Worm (Caenorhabditis elegans) whole organism, L3 larva: ENCODE data around the gene lsm-3.

ENCODE experiments used
- R02D3.7 ChIP-seq: fragments of 150-350 bp; optimal IDR thresholded peaks from 2 replicates; lab custom pipeline; 2014; ENCODE audit warnings: missing biosample characterization, missing genetic modification characterization
- aly-2 ChIP-seq: fragments of 150-350 bp; optimal IDR thresholded peaks from 2 replicates; lab custom pipeline; 2014; ENCODE audit warnings: missing biosample characterization, missing genetic modification characterization
- ceh-28 ChIP-seq: fragments of 150-350 bp; optimal IDR thresholded peaks from 2 replicates; lab custom pipeline; 2014; ENCODE audit warnings: missing biosample characterization, missing genetic modification reagents, missing genetic modification characterization
- ceh-82 ChIP-seq: fragments of 150-350 bp; optimal IDR thresholded peaks from 2 replicates; lab custom pipeline; 2014; ENCODE audit warnings: missing biosample characterization, missing genetic modification characterization
- ceh-9 ChIP-seq: sonication (generic microtip); optimal IDR thresholded peaks from 2 replicates; lab custom pipeline; 2018; ENCODE audit warnings: missing biosample characterization, missing genetic modification characterization
- egl-27 ChIP-seq: sonication (generic microtip); optimal IDR thresholded peaks from 4 replicates; lab custom pipeline; 2017; ENCODE audit warnings: missing biosample characterization, missing genetic modification reagents, missing genetic modification characterization
- egl-5 ChIP-seq: fragments of 150-350 bp; optimal IDR thresholded peaks from 2 replicates; lab custom pipeline; 2017; ENCODE audit warnings: missing biosample characterization, missing genetic modification reagents, missing genetic modification characterization, inconsistent platforms
- elt-1 ChIP-seq: fragments of 150-350 bp; optimal IDR thresholded peaks from 2 replicates; lab custom pipeline; 2014; ENCODE audit warnings: missing biosample characterization, missing genetic modification characterization
- elt-2 ChIP-seq: sonication (generic microtip); optimal IDR thresholded peaks from 2 replicates; lab custom pipeline; 2016; ENCODE audit warnings: missing genetic modification reagents, mild to moderate bottlenecking, missing genetic modification characterization, missing compliant biosample characterization
- elt-3 ChIP-seq, 3 experiments: fragments of 150-350 bp in 1 of 3; sonication (generic microtip) in 2 of 3; optimal IDR thresholded peaks; 2 replicates in 2 of 3; 4 replicates in 1 of 3; lab custom pipeline; 2014 to 2017; ENCODE audit warnings: missing biosample characterization in 3 of 3, missing genetic modification characterization in 3 of 3
- eor-1 ChIP-seq, 2 experiments: fragments of 150-350 bp; optimal IDR thresholded peaks; 2 replicates each; lab custom pipeline; 2014 to 2018; ENCODE audit warnings: missing biosample characterization in 2 of 2, missing genetic modification characterization in 2 of 2
- fkh-10 ChIP-seq: sonication (generic microtip); optimal IDR thresholded peaks from 2 replicates; lab custom pipeline; 2017; ENCODE audit warnings: missing biosample characterization, missing genetic modification reagents, missing genetic modification characterization
- fkh-2 ChIP-seq: fragments of 150-350 bp; optimal IDR thresholded peaks from 2 replicates; lab custom pipeline; 2014; ENCODE audit warnings: missing biosample characterization, missing genetic modification reagents, missing genetic modification characterization
- fos-1 ChIP-seq: fragments of 150-350 bp; optimal IDR thresholded peaks from 2 replicates; lab custom pipeline; 2014; ENCODE audit warnings: missing biosample characterization, missing genetic modification characterization
- hmg-11 ChIP-seq: sonication (generic microtip); optimal IDR thresholded peaks from 2 replicates; lab custom pipeline; 2016; ENCODE audit warnings: missing genetic modification characterization, missing compliant biosample characterization
- jun-1 ChIP-seq: fragments of 150-350 bp; optimal IDR thresholded peaks from 2 replicates; lab custom pipeline; 2014; ENCODE audit warnings: missing biosample characterization, missing genetic modification reagents, missing genetic modification characterization
- lin-15B ChIP-seq: fragments of 150-350 bp; optimal IDR thresholded peaks from 2 replicates; lab custom pipeline; 2014; ENCODE audit warnings: missing biosample characterization, missing genetic modification characterization
- lsy-12 ChIP-seq: sonication (generic microtip); optimal IDR thresholded peaks from 2 replicates; lab custom pipeline; 2016; ENCODE audit warnings: mild to moderate bottlenecking, missing genetic modification characterization, missing compliant biosample characterization
- mdl-1 ChIP-seq: fragments of 150-350 bp; optimal IDR thresholded peaks from 2 replicates; lab custom pipeline; 2014; ENCODE audit warnings: missing biosample characterization, missing genetic modification characterization
- nfya-1 ChIP-seq: sonication (generic microtip); optimal IDR thresholded peaks from 2 replicates; lab custom pipeline; 2017; ENCODE audit warnings: missing genetic modification characterization, mild to moderate bottlenecking, missing compliant biosample characterization, antibody characterized with exemption, moderate library complexity; ENCODE audit not compliant: insufficient read depth
- nhr-11 ChIP-seq: fragments of 150-350 bp; optimal IDR thresholded peaks from 2 replicates; lab custom pipeline; 2014; ENCODE audit warnings: missing biosample characterization, missing genetic modification characterization
- nhr-12 ChIP-seq: fragments of 150-350 bp; optimal IDR thresholded peaks from 2 replicates; lab custom pipeline; 2014; ENCODE audit warnings: missing biosample characterization, missing genetic modification characterization
- nhr-237 ChIP-seq: fragments of 150-350 bp; optimal IDR thresholded peaks from 2 replicates; lab custom pipeline; 2014; ENCODE audit warnings: missing biosample characterization, missing genetic modification characterization
- nhr-43 ChIP-seq: sonication (generic microtip); optimal IDR thresholded peaks from 2 replicates; lab custom pipeline; 2016; ENCODE audit warnings: mild to moderate bottlenecking, missing genetic modification characterization, missing compliant biosample characterization; ENCODE audit not compliant: poor library complexity, severe bottlenecking
- nhr-67 ChIP-seq: fragments of 150-350 bp; optimal IDR thresholded peaks from 2 replicates; lab custom pipeline; 2014; ENCODE audit warnings: missing biosample characterization, missing genetic modification characterization
- nhr-76 ChIP-seq: fragments of 150-350 bp; sonication (generic microtip); optimal IDR thresholded peaks from 5 replicates; lab custom pipeline; 2014; ENCODE audit warnings: missing biosample characterization, missing genetic modification characterization
- nhr-77 ChIP-seq: fragments of 150-350 bp; optimal IDR thresholded peaks from 2 replicates; lab custom pipeline; 2014; ENCODE audit warnings: missing biosample characterization, missing genetic modification characterization
- pha-4 ChIP-seq: fragments of 150-350 bp; optimal IDR thresholded peaks from 2 replicates; lab custom pipeline; 2014; ENCODE audit warnings: missing biosample characterization, missing genetic modification reagents, missing genetic modification characterization
- pqm-1 ChIP-seq: fragments of 150-350 bp; optimal IDR thresholded peaks from 2 replicates; lab custom pipeline; 2017; ENCODE audit warnings: missing biosample characterization, missing genetic modification characterization, inconsistent platforms
- skn-1 ChIP-seq: fragments of 150-350 bp; optimal IDR thresholded peaks from 2 replicates; lab custom pipeline; 2014; ENCODE audit warnings: missing biosample characterization, missing genetic modification characterization
- unc-39 ChIP-seq: sonication (generic microtip); optimal IDR thresholded peaks from 4 replicates; lab custom pipeline; 2017; ENCODE audit warnings: missing biosample characterization, missing genetic modification characterization
- unc-62 ChIP-seq: fragments of 150-350 bp; sonication (generic microtip); optimal IDR thresholded peaks from 4 replicates; lab custom pipeline; 2014; ENCODE audit warnings: missing biosample characterization, missing genetic modification reagents, missing genetic modification characterization
- zag-1 ChIP-seq: fragments of 150-350 bp; optimal IDR thresholded peaks from 2 replicates; lab custom pipeline; 2014; ENCODE audit warnings: missing biosample characterization, missing genetic modification characterization
- ztf-4 ChIP-seq: fragments of 150-350 bp; optimal IDR thresholded peaks from 2 replicates; lab custom pipeline; 2014; ENCODE audit warnings: missing biosample characterization, missing genetic modification characterization

lsm-3 gene

DNA sequence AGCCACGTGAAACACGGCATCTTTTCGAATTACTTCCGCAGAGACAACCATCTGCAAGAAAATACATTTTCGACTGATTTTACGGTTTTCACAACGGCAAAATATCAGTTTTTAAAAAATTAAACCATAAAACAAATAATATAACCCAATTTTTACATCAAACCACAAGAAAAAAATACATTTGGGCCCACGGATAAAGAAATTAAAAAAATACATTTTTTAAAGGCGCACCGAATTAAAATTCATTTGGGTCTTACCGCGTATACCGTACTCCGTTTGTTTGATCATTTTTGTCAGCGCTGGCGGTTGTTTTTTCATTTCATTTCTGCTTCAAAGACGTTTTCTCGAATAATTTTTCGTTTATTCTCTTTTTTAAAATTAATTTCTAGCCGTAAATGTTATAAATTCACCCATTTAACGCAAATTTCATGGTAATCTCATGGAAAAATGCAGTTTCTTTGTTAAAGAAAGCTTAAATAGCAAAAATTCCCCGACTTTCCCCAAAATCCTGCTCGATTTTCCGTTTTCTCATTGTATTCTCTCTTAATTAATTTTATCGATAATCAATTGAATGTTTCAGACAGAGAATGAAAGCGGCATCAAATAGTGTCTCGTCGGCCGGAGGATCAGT, 33.7 kb upstream of the lsm-3 start, which contains the start of the genes rec-8 and mex-5:
Gene rec-8 (minus strand): TSS at position 51 of the 631 bp plus-strand sequence.
Gene mex-5 (plus strand): TSS at position 581 of the 631 bp plus-strand sequence.
- TF ChIP-seq jun-1 (no peak), elt-1 (tag; lab: Kevin White, UChicago) (peak; percentile 80)

DNA sequence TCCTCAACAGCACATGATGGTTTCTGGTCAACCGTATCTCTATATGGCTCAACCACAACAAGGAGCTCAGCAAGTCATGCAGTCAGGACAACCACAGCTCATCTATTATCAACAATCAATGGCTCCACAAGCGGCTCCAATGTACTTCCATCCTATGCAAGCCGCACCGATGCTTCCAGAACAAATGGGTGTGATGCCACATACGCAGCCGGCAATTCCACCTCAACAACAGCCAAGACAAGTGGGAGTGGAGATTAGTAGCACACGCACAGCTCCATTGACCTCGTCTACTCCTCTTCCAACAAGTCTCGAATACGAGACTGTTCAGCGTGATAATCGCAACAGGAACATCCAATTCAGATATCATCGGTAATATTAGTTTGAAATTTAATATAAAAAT, 33.0 kb upstream of the lsm-3 start:
- TF ChIP-seq nhr-11 (tag; lab: Kevin White, UChicago): no peak
- no peak for TF ChIP-seq zag-1
- no peak for TF ChIP-seq unc-39
- no peak for TF ChIP-seq mdl-1 (tag; lab: Kevin White, UChicago)
- TF ChIP-seq nhr-67 (tag; lab: Kevin White, UChicago): no peak
- no peak for TF ChIP-seq nhr-43 (tag; lab: Kevin White, UChicago)
- no peak for TF ChIP-seq lsy-12
- no peak for TF ChIP-seq hmg-11 (tag; lab: Kevin White, UChicago)
- TF ChIP-seq nhr-76 (tag; lab: Kevin White, UChicago): no peak
- TF ChIP-seq jun-1: no peak
- no peak for TF ChIP-seq fos-1 (tag; lab: Kevin White, UChicago)
- TF ChIP-seq elt-3 (tag; optimal IDR thresholded peaks at IDR 0.05; lab: Kevin White, UChicago): no peak

DNA sequence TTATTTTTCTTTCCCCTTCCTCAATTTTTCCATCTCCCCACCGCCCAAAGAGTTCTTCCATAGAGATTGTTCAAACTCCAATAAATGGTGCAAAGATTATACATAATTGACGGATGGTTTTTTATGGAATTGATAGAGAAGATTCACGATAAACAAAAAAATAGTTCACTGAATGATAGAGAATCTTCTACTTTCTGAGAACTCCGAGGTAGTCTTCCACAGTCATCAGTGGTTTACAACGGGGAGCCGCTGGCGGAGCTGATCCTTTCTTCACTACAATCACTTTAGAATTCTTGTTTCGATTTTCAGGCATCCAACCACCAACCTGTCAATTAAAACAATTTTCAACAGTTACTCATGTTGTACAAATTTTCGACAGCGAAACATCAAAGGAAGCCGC, 31.0 kb upstream of the lsm-3 start:
- TF ChIP-seq egl-5 (tag; lab: Kevin White, UChicago) (no peak), R02D3.7 (tag; lab: Kevin White, UChicago) (no peak), nhr-237 (tag; lab: Kevin White, UChicago) (no peak), pha-4 (no peak), lin-15B (tag; lab: Kevin White, UChicago) (no peak)

DNA sequence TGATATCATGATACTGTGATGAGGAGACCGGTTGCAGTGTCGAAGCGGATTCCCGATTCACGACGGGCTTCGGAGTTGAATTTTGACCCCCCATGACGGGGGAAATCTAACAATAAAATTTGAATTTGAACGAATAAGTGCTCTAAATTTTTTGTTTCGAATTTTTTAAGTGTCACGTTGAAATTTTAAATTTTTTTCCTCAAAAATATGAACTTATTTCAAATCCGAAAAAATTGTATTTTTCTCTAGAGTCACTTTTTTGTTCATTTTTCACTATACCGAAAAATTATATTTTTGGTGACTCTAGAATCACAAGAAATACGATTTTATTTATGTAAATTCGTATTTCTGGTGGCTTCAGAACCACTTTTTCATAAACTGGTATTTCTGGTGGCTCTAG, 28.5 kb upstream of the lsm-3 start, which contains the start of gene W02A2.8:
Gene W02A2.8 (minus strand): TSS at position 101 of the 400 bp plus-strand sequence.
- no peak for TF ChIP-seq skn-1 (tag; lab: Kevin White, UChicago)
- no peak for TF ChIP-seq nhr-237 (tag; lab: Kevin White, UChicago)
- no peak for TF ChIP-seq elt-2 (tag; lab: Kevin White, UChicago)
- TF ChIP-seq lin-15B (tag; lab: Kevin White, UChicago): no peak

DNA sequence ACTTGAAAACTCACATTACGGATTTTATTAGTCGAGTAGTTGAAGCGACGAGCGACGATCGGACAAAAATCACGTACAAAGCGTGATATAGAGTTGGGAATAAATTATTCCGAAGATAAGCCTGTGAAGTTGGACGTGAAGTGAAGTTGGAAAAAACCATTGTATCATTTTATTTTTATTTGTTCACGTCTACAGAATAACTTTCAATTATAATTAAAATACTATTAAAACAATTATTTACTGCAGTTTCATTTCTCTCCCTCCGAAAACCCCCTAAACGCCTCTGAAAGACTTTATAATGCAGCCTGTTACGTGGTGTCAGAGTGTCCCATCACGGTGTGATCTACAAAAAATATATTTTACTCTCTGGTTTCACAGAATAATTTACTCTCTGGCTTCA, 26.9 kb upstream of the lsm-3 start, which contains the start of gene Y62E10A.3:
Gene Y62E10A.3 (minus strand): TSS at position 101 of the 400 bp plus-strand sequence.
- no peak for TF ChIP-seq R02D3.7 (tag; lab: Kevin White, UChicago)
- no peak for TF ChIP-seq aly-2
- no peak for TF ChIP-seq nhr-67 (tag; lab: Kevin White, UChicago)
- TF ChIP-seq elt-3 (tag; optimal IDR thresholded peaks at IDR 0.05; lab: Kevin White, UChicago): no peak
- TF ChIP-seq nfya-1 (tag; lab: Kevin White, UChicago): no peak
- no peak for TF ChIP-seq lin-15B (tag; lab: Kevin White, UChicago)
- no peak for TF ChIP-seq nhr-12 (tag; lab: Kevin White, UChicago)
- no peak for TF ChIP-seq ceh-82 (tag; lab: Kevin White, UChicago)
- no peak for TF ChIP-seq pqm-1
- no peak for TF ChIP-seq jun-1
- no peak for TF ChIP-seq nhr-11 (tag; lab: Kevin White, UChicago)

DNA sequence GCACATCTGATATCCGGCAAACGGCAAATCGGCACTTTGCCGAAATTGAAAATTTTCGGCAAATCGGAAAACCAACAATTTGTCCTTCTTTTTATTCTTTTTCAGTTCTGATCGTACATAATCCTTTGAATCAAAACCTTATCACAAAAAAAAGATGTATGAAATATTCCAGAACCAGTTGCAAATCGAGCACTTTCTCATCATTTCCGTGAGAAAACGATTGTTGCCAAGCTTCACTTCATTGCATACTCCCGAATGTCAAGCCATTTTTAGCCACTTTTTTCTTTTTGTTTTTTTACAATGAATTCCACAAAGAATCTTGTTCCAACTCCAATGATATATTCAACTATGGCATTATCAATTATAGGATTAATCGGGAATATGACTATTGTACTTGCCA, 22.1 kb upstream of the lsm-3 start, which contains the start of gene srsx-25:
Gene srsx-25 (plus strand): TSS at position 301 of the 400 bp plus-strand sequence.
- TF ChIP-seq ceh-9 (tag; lab: Kevin White, UChicago): no peak
- no peak for TF ChIP-seq fkh-2 (tag; lab: Kevin White, UChicago)
- TF ChIP-seq fkh-10 (GFP tag; lab: Kevin White, UChicago): no peak
- TF ChIP-seq ztf-4 (tag; lab: Kevin White, UChicago): no peak
- TF ChIP-seq aly-2: no peak
- no peak for TF ChIP-seq pha-4
- no peak for TF ChIP-seq elt-3 (tag; optimal IDR thresholded peaks at IDR 0.05; lab: Kevin White, UChicago)
- no peak for TF ChIP-seq nhr-43 (tag; lab: Kevin White, UChicago)
- no peak for TF ChIP-seq pqm-1
- TF ChIP-seq egl-27 (tag; lab: Kevin White, UChicago): no peak
- no peak for TF ChIP-seq eor-1 (tag; optimal IDR thresholded peaks at IDR 0.05; lab: Kevin White, UChicago)
- TF ChIP-seq fos-1 (tag; lab: Kevin White, UChicago): no peak
- no peak for TF ChIP-seq nhr-67 (tag; lab: Kevin White, UChicago)
- no peak for TF ChIP-seq lsy-12
- TF ChIP-seq ceh-28 (tag; lab: Kevin White, UChicago): no peak
- no peak for TF ChIP-seq egl-5 (tag; lab: Kevin White, UChicago)
- no peak for TF ChIP-seq unc-62 (GFP tag; lab: Kevin White, UChicago)
- TF ChIP-seq lin-15B (tag; lab: Kevin White, UChicago): no peak
- no peak for TF ChIP-seq nhr-76 (tag; lab: Kevin White, UChicago)
- TF ChIP-seq nhr-77 (tag; lab: Kevin White, UChicago): no peak
